Worm (Caenorhabditis elegans) whole organism, young adult: Measurements from ENCODE around the gene ceh-83.

Source experiments
- ZK185.1 ChIP-seq: sonication (generic microtip); optimal IDR thresholded peaks from 2 replicates; lab custom pipeline; 2016; ENCODE audit warnings: mild to moderate bottlenecking, missing genetic modification characterization, missing compliant biosample characterization; ENCODE audit not compliant: poor library complexity, severe bottlenecking
- athp-1 ChIP-seq: sonication (generic microtip); optimal IDR thresholded peaks from 2 replicates; lab custom pipeline; 2017; ENCODE audit warnings: mild to moderate bottlenecking, missing genetic modification characterization, missing compliant biosample characterization
- dpff-1 ChIP-seq: sonication (generic microtip); optimal IDR thresholded peaks from 2 replicates; lab custom pipeline; 2017; ENCODE audit warnings: mild to moderate bottlenecking, missing genetic modification characterization, missing compliant biosample characterization
- dpl-1 ChIP-seq: fragments of 150-350 bp; optimal IDR thresholded peaks from 2 replicates; lab custom pipeline; 2014; ENCODE audit warnings: missing biosample characterization, missing genetic modification reagents, missing genetic modification characterization
- efl-1 ChIP-seq: fragments of 150-350 bp; optimal IDR thresholded peaks from 2 replicates; lab custom pipeline; 2014; ENCODE audit warnings: missing biosample characterization, missing genetic modification reagents, missing genetic modification characterization
- nhr-179 ChIP-seq: sonication (generic microtip); optimal IDR thresholded peaks from 2 replicates; lab custom pipeline; 2016; ENCODE audit warnings: mild to moderate bottlenecking, missing genetic modification characterization, missing compliant biosample characterization
- nhr-90 ChIP-seq: sonication (generic microtip); optimal IDR thresholded peaks from 2 replicates; lab custom pipeline; 2016; ENCODE audit warnings: missing genotype, mild to moderate bottlenecking, missing genetic modification characterization, missing compliant biosample characterization
- tbp1 ChIP-seq: fragments of 200-800 bp; sonication (Bioruptor generic); optimal IDR thresholded peaks from 2 replicates; lab custom pipeline; 2018; ENCODE audit warnings: mild to moderate bottlenecking, missing genetic modification characterization, missing compliant biosample characterization
- zim-3 ChIP-seq: sonication (generic microtip); optimal IDR thresholded peaks from 2 replicates; lab custom pipeline; 2017; ENCODE audit warnings: mild to moderate bottlenecking, missing genetic modification characterization, moderate library complexity, missing compliant biosample characterization

- no peak for TF ChIP-seq dpff-1 (tag; lab: Kevin White, UChicago)
- no peak for TF ChIP-seq zim-3 (tag; lab: Kevin White, UChicago)
- no peak for TF ChIP-seq athp-1 (tag; lab: Kevin White, UChicago)
- TF ChIP-seq nhr-179: no peak
- no peak for TF ChIP-seq dpl-1 (GFP tag; lab: Kevin White, UChicago)
- no peak for TF ChIP-seq ZK185.1 (tag; lab: Kevin White, UChicago)
- no peak for TF ChIP-seq efl-1 (GFP tag; lab: Kevin White, UChicago)
- TF ChIP-seq nhr-90: no peak
- no peak for TF ChIP-seq tbp1 (GFP tag; lab: Kevin White, UChicago)
Observed at ce11 chrII:1742535-1742934, 6.2 kb upstream of the ceh-83 start, which contains the start of gene F36H5.12.
